Worm (Caenorhabditis elegans) whole organism, mixed stage, embryonic: ENCODE data around the gene F13A7.7.

Source experiments
- elt-1 ChIP-seq: sonication (generic microtip); optimal IDR thresholded peaks from 2 replicates; lab custom pipeline; 2017; ENCODE audit warnings: missing genetic modification characterization, mild to moderate bottlenecking, missing compliant biosample characterization, antibody characterized with exemption, moderate library complexity, borderline replicate concordance; ENCODE audit not compliant: insufficient read depth
- pha-4 ChIP-seq: fragments of 150-350 bp; optimal IDR thresholded peaks from 2 replicates; lab custom pipeline; 2018; ENCODE audit warnings: missing biosample characterization, missing genetic modification reagents, missing genetic modification characterization

DNA sequence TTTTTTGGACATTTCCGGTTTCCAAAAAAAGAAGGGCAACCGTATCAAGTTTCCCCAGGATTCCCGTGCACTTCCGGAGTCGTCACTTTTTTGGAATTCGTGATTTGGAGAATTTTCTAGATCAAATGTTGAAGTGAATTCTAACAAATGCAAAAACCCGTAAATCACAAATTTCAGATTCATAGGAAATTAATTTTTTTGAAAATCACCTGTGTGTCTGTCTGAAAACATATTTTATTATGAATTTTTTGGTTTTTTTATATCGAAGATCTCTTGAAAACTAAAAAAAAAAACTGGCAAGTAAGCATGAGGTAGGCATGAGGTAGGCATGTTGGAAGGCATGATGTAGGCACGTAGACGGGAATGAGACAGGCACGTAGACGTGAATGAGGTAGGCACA is 33.6 kb downstream of the F13A7.7 start:
- TF ChIP-seq elt-1 (tag; lab: Kevin White, UChicago), result no peak
- TF ChIP-seq pha-4 (tag; lab: Kevin White, UChicago), result no peak
